Fruit fly (Drosophila melanogaster) whole organism, adult: ENCODE measurements around the gene CG31036.

ENCODE experiments used
- CG11617 ChIP-seq: fragments of 200-800 bp; sonication (Bioruptor generic); optimal IDR thresholded peaks from 2 replicates; lab custom pipeline; 2017; ENCODE audit warnings: mild to moderate bottlenecking, missing biosample characterization, missing genetic modification reagents, missing genetic modification characterization
- CG12768 ChIP-seq: fragments of 200-800 bp; sonication (Bioruptor generic); optimal IDR thresholded peaks from 2 replicates; lab custom pipeline; 2017; ENCODE audit warnings: missing biosample characterization, missing genetic modification characterization, mild to moderate bottlenecking, moderate library complexity, missing genetic modification reagents
- CG14711 ChIP-seq: fragments of 200-800 bp; sonication (Bioruptor generic); optimal IDR thresholded peaks from 2 replicates; lab custom pipeline; 2018; ENCODE audit warnings: missing biosample characterization, mild to moderate bottlenecking, missing genetic modification characterization, moderate library complexity
- CG1620 ChIP-seq: fragments of 200-800 bp; sonication (Bioruptor generic); optimal IDR thresholded peaks from 2 replicates; lab custom pipeline; 2016; ENCODE audit warnings: missing biosample characterization, missing genetic modification characterization
- CG33017 ChIP-seq: fragments of 200-800 bp; sonication (Bioruptor generic); optimal IDR thresholded peaks from 2 replicates; lab custom pipeline; 2018; ENCODE audit warnings: missing biosample characterization, mild to moderate bottlenecking, missing genetic modification characterization, moderate library complexity
- CG5204 ChIP-seq: fragments of 200-800 bp; sonication (Bioruptor generic); optimal IDR thresholded peaks from 2 replicates; lab custom pipeline; 2016; ENCODE audit warnings: missing biosample characterization, missing genetic modification characterization
- CG7045 ChIP-seq: fragments of 200-800 bp; sonication (Bioruptor generic); optimal IDR thresholded peaks from 2 replicates; lab custom pipeline; 2017; ENCODE audit warnings: missing biosample characterization, mild to moderate bottlenecking, missing genetic modification characterization
- CG7101 ChIP-seq: fragments of 200-800 bp; sonication (Bioruptor generic); optimal IDR thresholded peaks from 2 replicates; lab custom pipeline; 2018; ENCODE audit warnings: missing biosample characterization, mild to moderate bottlenecking, missing genetic modification characterization, moderate library complexity
- Clk ChIP-seq: fragments of 200-800 bp; sonication (Bioruptor generic); optimal IDR thresholded peaks from 2 replicates; lab custom pipeline; 2017; ENCODE audit warnings: missing biosample characterization, missing genetic modification characterization
- Crg-1 ChIP-seq: fragments of 200-800 bp; sonication (Bioruptor generic); optimal IDR thresholded peaks from 2 replicates; lab custom pipeline; 2016; ENCODE audit warnings: missing biosample characterization, missing genetic modification characterization
- Hr96 ChIP-seq: fragments of 200-800 bp; sonication (Bioruptor generic); optimal IDR thresholded peaks from 2 replicates; lab custom pipeline; 2016; ENCODE audit warnings: missing biosample characterization, missing genetic modification characterization
- Mnt ChIP-seq: fragments of 200-800 bp; sonication (Bioruptor generic); optimal IDR thresholded peaks from 2 replicates; lab custom pipeline; 2016; ENCODE audit warnings: missing biosample characterization, mild to moderate bottlenecking, missing genetic modification characterization
- bab1 ChIP-seq: fragments of 200-800 bp; sonication (Bioruptor generic); optimal IDR thresholded peaks from 3 replicates; lab custom pipeline; 2019; ENCODE audit warnings: missing biosample characterization, mild to moderate bottlenecking, missing genetic modification characterization, moderate library complexity
- cic ChIP-seq: fragments of 200-800 bp; sonication (Bioruptor generic); optimal IDR thresholded peaks from 2 replicates; lab custom pipeline; 2017; ENCODE audit warnings: missing biosample characterization, mild to moderate bottlenecking, missing genetic modification characterization, moderate library complexity
- cnc ChIP-seq, 2 experiments: fragments of >200 bp; optimal IDR thresholded peaks; 2 replicates each; lab custom pipeline; 2017
- kay ChIP-seq: fragments of 200-800 bp; sonication (Bioruptor generic); peaks from one replicate; lab custom pipeline; 2016; ENCODE audit warnings: missing biosample characterization, missing genetic modification characterization, borderline replicate concordance
- ovo ChIP-seq: fragments of 200-800 bp; sonication (Bioruptor generic); optimal IDR thresholded peaks from 2 replicates; lab custom pipeline; 2016; ENCODE audit warnings: missing biosample characterization, missing genetic modification characterization
- pad ChIP-seq: fragments of 200-800 bp; sonication (Bioruptor generic); optimal IDR thresholded peaks from 3 replicates; lab custom pipeline; 2017; ENCODE audit warnings: missing biosample characterization, missing genetic modification characterization, mild to moderate bottlenecking, moderate library complexity, missing genetic modification reagents
- tj ChIP-seq: fragments of 200-800 bp; sonication (Bioruptor generic); optimal IDR thresholded peaks from 3 replicates; lab custom pipeline; 2017; ENCODE audit warnings: missing biosample characterization, mild to moderate bottlenecking, missing genetic modification characterization, moderate library complexity
- toe ChIP-seq: fragments of 200-800 bp; sonication (Bioruptor generic); optimal IDR thresholded peaks from 2 replicates; lab custom pipeline; 2016; ENCODE audit warnings: missing biosample characterization, missing genetic modification characterization

The CG31036 gene

DNA sequence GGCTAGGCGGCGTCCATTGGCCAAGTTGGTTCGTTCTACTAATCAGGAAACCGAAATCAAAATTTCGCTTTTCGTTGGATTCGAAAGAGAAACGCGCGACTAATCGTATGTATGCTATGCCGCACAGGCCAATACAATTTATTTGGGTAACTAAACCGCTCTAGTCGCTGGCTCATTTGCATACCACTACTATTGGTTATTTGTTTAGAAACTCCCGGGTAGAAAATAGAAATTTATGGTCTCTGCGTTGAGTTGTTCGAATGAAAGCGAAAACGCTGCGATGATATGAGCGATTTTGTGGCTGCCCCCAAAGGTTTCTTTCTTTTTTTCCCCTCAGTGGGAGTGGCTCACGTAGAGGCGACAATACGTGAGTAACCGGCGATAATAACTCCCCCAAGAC is 14.9 kb upstream of the CG31036 start:
- TF ChIP-seq kay (GFP tag; lab: Kevin White, UChicago) (no peak), CG12768 (GFP tag; lab: Kevin White, UChicago) (no peak), CG1620 (GFP tag; lab: Kevin White, UChicago) (no peak), ovo (GFP tag; lab: Kevin White, UChicago) (no peak), cic (no peak)

DNA sequence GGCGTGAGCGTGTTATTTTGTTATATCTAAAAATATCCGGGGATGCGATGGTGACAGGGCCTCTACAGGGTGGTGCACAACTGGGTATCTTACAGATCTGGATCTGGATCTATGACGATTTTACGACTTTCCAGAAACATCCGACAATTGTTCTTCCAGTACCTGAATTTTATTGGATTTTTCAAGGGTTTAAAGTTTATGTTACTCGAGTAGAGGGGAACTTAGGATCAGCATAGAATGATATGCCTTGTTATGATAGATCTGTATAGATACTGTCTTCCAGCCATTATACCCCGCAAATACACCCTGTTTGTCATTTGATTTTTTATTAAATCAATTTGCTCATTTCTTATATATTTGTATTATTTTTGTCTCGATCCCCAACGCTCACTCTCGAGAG is 13.5 kb upstream of the CG31036 start:
- peak; percentile 16 for TF ChIP-seq CG5204 (GFP tag; lab: Kevin White, UChicago)
- no peak for TF ChIP-seq cnc (optimal IDR thresholded peaks at IDR 0.05; lab: Kevin White, UChicago)
- no peak for TF ChIP-seq pad
- TF ChIP-seq kay (GFP tag; lab: Kevin White, UChicago) = no peak
- no peak for TF ChIP-seq CG7045 (GFP tag; lab: Kevin White, UChicago)
- TF ChIP-seq CG14711 (tag; lab: Kevin White, UChicago) = peak; percentile 13
- no peak for TF ChIP-seq tj (GFP tag; lab: Kevin White, UChicago)
- TF ChIP-seq CG33017 (tag; lab: Kevin White, UChicago) = peak; percentile 2
- TF ChIP-seq cic = no peak
- peak; percentile 3 for TF ChIP-seq toe
- TF ChIP-seq CG11617 (GFP tag; lab: Kevin White, UChicago) = no peak

DNA sequence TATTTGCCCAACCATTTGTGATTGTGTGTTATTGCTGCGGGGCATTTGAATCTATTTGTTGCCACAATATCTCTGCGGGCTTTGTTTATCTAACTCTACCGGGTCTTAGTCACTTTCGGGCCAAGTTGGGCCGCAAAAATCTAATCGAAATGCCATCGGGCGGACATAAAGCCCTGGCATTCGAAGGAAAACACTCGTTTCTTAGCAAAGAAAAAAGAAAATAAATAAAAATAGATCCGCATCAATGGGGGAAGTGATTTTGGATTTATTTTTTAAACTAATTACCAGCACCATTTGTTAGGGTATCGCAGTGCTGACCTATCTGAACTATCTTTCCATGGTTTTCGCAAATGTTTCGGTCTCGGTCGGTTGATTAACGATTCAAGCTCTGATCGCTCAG is 9.3 kb upstream of the CG31036 start:
- TF ChIP-seq cnc (optimal IDR thresholded peaks at IDR 0.05; lab: Kevin White, UChicago) = no peak
- no peak for TF ChIP-seq CG11617 (GFP tag; lab: Kevin White, UChicago)
- TF ChIP-seq CG7045 (GFP tag; lab: Kevin White, UChicago) = no peak
- TF ChIP-seq CG12768 (GFP tag; lab: Kevin White, UChicago) = no peak

dm6 chr3R:29899635-29900034 is 8.3 kb upstream of the CG31036 start:
- TF ChIP-seq CG1620 (GFP tag; lab: Kevin White, UChicago) = no peak
- TF ChIP-seq CG5204 (GFP tag; lab: Kevin White, UChicago) = no peak
- TF ChIP-seq Mnt (GFP tag; lab: Kevin White, UChicago) = no peak
- no peak for TF ChIP-seq cic
- no peak for TF ChIP-seq ovo (GFP tag; lab: Kevin White, UChicago)
- no peak for TF ChIP-seq CG14711 (tag; lab: Kevin White, UChicago)
- TF ChIP-seq Hr96 = no peak

DNA sequence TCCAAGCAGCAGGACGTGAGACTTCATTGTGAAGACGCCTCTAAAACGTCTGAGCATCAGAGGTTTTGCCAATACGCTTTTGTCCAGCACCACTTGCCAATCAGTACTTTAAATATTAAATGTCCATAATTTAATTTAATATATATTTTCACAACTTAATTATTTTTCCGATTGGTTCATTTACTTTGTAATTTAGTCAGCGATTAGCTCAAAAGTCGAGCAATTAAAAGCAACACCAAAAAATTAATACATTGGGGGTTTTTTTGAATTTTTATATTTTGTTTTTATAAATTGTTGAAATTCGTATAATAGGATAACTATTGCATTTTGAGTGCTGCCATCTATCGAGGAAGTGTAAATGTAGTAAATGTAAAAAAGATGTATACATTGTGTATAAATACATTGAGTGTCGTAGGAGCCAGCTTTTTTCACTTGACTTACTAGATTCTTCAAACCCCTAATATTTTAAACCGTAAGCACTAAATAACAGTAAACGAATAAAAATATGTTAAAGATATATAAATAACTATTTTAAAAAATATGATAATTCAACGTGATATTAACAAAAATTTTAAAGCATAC is 4.0 kb upstream of the CG31036 start, which contains the start of gene CG15517:
TSS of gene CG15517 (minus strand) at position 51 of the 582 bp plus-strand sequence.
- TF ChIP-seq CG1620 (GFP tag; lab: Kevin White, UChicago) = no peak
- TF ChIP-seq bab1 = peak; percentile 30
- no peak for TF ChIP-seq tj (GFP tag; lab: Kevin White, UChicago)
- no peak for TF ChIP-seq Crg-1 (GFP tag; lab: Kevin White, UChicago)

dm6 chr3R:29905164-29905563 is 2.7 kb upstream of the CG31036 start, which contains the start of gene CG15515:
TSS of gene CG15515 (plus strand) at chr3R:29905464.
- TF ChIP-seq CG12768 (GFP tag; lab: Kevin White, UChicago) (no peak), CG1620 (GFP tag; lab: Kevin White, UChicago) (no peak), toe (no peak), CG5204 (GFP tag; lab: Kevin White, UChicago) (no peak), bab1 (no peak), Hr96 (no peak), CG7045 (GFP tag; lab: Kevin White, UChicago) (no peak), CG7101 (tag; lab: Kevin White, UChicago) (no peak), tj (GFP tag; lab: Kevin White, UChicago) (no peak), CG33017 (tag; lab: Kevin White, UChicago) (no peak), kay (GFP tag; lab: Kevin White, UChicago) (no peak), Clk (GFP tag; lab: Kevin White, UChicago) (no peak), pad (no peak), Crg-1 (GFP tag; lab: Kevin White, UChicago) (no peak), cnc (optimal IDR thresholded peaks at IDR 0.05; lab: Kevin White, UChicago) (no peak), ovo (GFP tag; lab: Kevin White, UChicago) (no peak), CG11617 (GFP tag; lab: Kevin White, UChicago) (no peak)

DNA sequence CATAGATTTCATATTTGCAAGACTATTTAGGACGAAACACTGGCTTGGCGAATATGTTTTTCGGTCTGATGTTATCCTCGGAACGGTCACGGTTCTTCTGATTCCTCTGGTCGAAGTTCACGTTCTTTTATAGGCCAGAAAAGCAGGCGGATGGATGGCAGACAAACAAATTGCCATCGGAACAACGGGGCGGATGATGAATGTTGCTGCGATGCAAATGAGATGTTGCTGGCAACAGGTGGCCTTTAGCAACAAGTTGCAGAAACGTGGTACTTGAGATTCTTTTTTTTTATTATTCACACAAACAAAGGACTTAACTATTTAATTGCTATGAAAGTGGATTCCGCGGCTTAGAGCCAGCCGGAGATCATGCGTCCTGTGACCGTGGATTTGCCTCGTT is 6.3 kb downstream of the CG31036 start, which contains the start of gene Capa:
TSS of gene Capa (minus strand) at position 101 of the 400 bp plus-strand sequence.
- TF ChIP-seq bab1 = no peak
- no peak for TF ChIP-seq kay (GFP tag; lab: Kevin White, UChicago)
- TF ChIP-seq Hr96 = no peak
- TF ChIP-seq CG33017 (tag; lab: Kevin White, UChicago) = no peak
- TF ChIP-seq CG11617 (GFP tag; lab: Kevin White, UChicago) = no peak
- no peak for TF ChIP-seq Crg-1 (GFP tag; lab: Kevin White, UChicago)
- TF ChIP-seq CG1620 (GFP tag; lab: Kevin White, UChicago) = no peak
- TF ChIP-seq CG14711 (tag; lab: Kevin White, UChicago) = no peak
- no peak for TF ChIP-seq ovo (GFP tag; lab: Kevin White, UChicago)
- TF ChIP-seq cic = no peak
- TF ChIP-seq Clk (GFP tag; lab: Kevin White, UChicago) = no peak
- TF ChIP-seq CG7045 (GFP tag; lab: Kevin White, UChicago) = no peak
- no peak for TF ChIP-seq CG12768 (GFP tag; lab: Kevin White, UChicago)
- no peak for TF ChIP-seq toe
- TF ChIP-seq pad = no peak
- no peak for TF ChIP-seq Mnt (GFP tag; lab: Kevin White, UChicago)
- no peak for TF ChIP-seq CG7101 (tag; lab: Kevin White, UChicago)
